Fruit fly (Drosophila melanogaster): ENCODE data around the gene CG4558.

The CG4558 gene

dm6 chrX:6852574-6852973 lies 3.0 kb downstream of the CG4558 start (continued):
- TF ChIP-seq CG34422 (GFP tag; IDR thresholded peaks at IDR 0.05) (peak; percentile 74; the same call in 2 of the 3 replicates), Hr39 (optimal IDR thresholded peaks at IDR 0.05) (no peak), Myb (GFP tag; optimal IDR thresholded peaks at IDR 0.05) (peak; percentile 84), CG13775 (GFP tag; optimal IDR thresholded peaks at IDR 0.05) (peak; percentile 86), CG11504 (tag; optimal IDR thresholded peaks at IDR 0.05) (peak; percentile 92), CG43689 (GFP tag; IDR thresholded peaks at IDR 0.05) (peak; percentile 33; the same call in 1 of the 2 replicates), CG6175 (GFP tag; IDR thresholded peaks at IDR 0.05) (peak; percentile 79; the same call in 2 of the 3 replicates), kni (GFP tag; optimal IDR thresholded peaks at IDR 0.05) (peak; percentile 74), HmgZ (tag; optimal IDR thresholded peaks at IDR 0.05) (peak; percentile 95), CG17568 (GFP tag; optimal IDR thresholded peaks at IDR 0.05) (no peak), Hr51 (GFP tag; optimal IDR thresholded peaks at IDR 0.05) (peak; percentile 85 to 92), Dad (GFP tag; optimal IDR thresholded peaks at IDR 0.05) (peak; percentile 92), BtbVII (GFP tag; optimal IDR thresholded peaks at IDR 0.05) (peak; percentile 85), disco-r (GFP tag; optimal IDR thresholded peaks at IDR 0.05) (peak; percentile 73), Aef1 (GFP tag; IDR thresholded peaks at IDR 0.05) (peak; percentile 87), pros (GFP tag; optimal IDR thresholded peaks at IDR 0.05) (no peak), kah (GFP tag; optimal IDR thresholded peaks at IDR 0.05) (peak; percentile 72), YL-1 (GFP tag; optimal IDR thresholded peaks at IDR 0.05) (peak; percentile 46), CG7928 (GFP tag; optimal IDR thresholded peaks at IDR 0.05) (peak; percentile 78), klu (GFP tag; IDR thresholded peaks at IDR 0.05) (peak; percentile 71), lbe (GFP tag; optimal IDR thresholded peaks at IDR 0.05) (peak; percentile 79), Atf3 (GFP tag; optimal IDR thresholded peaks at IDR 0.05) (peak; percentile 86), crp (GFP tag; optimal IDR thresholded peaks at IDR 0.05) (peak in 1 of 2 experiments; percentile 49), HLH4C (GFP tag; IDR thresholded peaks at IDR 0.05; ENCODE audit: partially characterized antibody) (peak; percentile 60; the same call in 2 of the 3 replicates), psq (GFP tag; optimal IDR thresholded peaks at IDR 0.05) (peak; percentile 61), ci (GFP tag; IDR thresholded peaks at IDR 0.05) (peak; percentile 91), CG11723 (GFP tag; optimal IDR thresholded peaks at IDR 0.05) (peak; percentile 82), Drgx (GFP tag; IDR thresholded peaks at IDR 0.05) (peak; percentile 87), CG32767 (GFP tag; IDR thresholded peaks at IDR 0.05) (peak; percentile 86), sisA (GFP tag; IDR thresholded peaks at IDR 0.05) (peak; percentile 86), scrt (GFP tag; optimal IDR thresholded peaks at IDR 0.05) (peak; percentile 83), CG2678 (tag; optimal IDR thresholded peaks at IDR 0.05) (peak; percentile 95), Meics (GFP tag; optimal IDR thresholded peaks at IDR 0.05) (peak; percentile 93), CG1024 (GFP tag; IDR thresholded peaks at IDR 0.05) (peak; percentile 62), ken (GFP tag; IDR thresholded peaks at IDR 0.05) (peak; percentile 84), HLHmδ (GFP tag; optimal IDR thresholded peaks at IDR 0.05) (no peak), Hand (GFP tag; optimal IDR thresholded peaks at IDR 0.05) (peak; percentile 1), nom (GFP tag; optimal IDR thresholded peaks at IDR 0.05) (peak; percentile 79), CG5245 (GFP tag; optimal IDR thresholded peaks at IDR 0.05) (peak; percentile 89), CG15269 (tag; optimal IDR thresholded peaks at IDR 0.05) (peak; percentile 92), dysf (GFP tag; IDR thresholded peaks at IDR 0.05) (peak; percentile 92), zfh1 (GFP tag; IDR thresholded peaks at IDR 0.05) (peak; percentile 83), CG7372 (GFP tag; IDR thresholded peaks at IDR 0.05) (peak; percentile 85), CG17612 (GFP tag; IDR thresholded peaks at IDR 0.05) (peak; percentile 56; the same call in 1 of the 2 replicates), sim (GFP tag; IDR thresholded peaks at IDR 0.05) (peak; percentile 71), Poxn (GFP tag; IDR thresholded peaks at IDR 0.05) (peak; percentile 43; the same call in 1 of the 2 replicates), CG2116 (GFP tag; optimal IDR thresholded peaks at IDR 0.05) (peak; percentile 90), al (GFP tag; IDR thresholded peaks at IDR 0.05) (peak; percentile 58; the same call in 1 of the 2 replicates), hbn (GFP tag; IDR thresholded peaks at IDR 0.05; ENCODE audit: partially characterized antibody) (no peak), E2f1 (GFP tag; IDR thresholded peaks at IDR 0.05) (peak; percentile 88), Nf-YC (tag; optimal IDR thresholded peaks at IDR 0.05) (peak; percentile 86)

Data from whole organism, embryonic.